Worm (Caenorhabditis elegans): Measurements from ENCODE around the gene C53A5.17.

DNA sequence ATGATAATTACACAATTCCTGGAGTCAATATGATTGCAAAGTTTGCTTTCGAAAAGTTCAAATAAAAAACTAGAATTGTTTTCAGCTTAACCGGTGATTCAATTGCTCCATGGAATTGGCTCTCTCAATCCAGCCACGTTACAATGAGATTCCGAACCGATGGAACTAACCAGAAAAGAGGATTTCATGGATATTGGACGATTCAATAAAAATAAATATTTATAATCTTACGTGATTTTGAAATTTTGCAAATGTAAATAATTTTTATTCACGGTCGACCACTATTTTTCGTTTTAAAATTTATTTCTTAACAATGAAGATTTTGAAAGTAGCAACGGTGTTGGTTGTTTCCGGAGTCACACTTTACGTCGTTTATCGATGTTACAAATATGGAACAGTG lies 38.9 kb downstream of the C53A5.17 start, which contains the start of gene R02D5.10:
- no peak for TF ChIP-seq elt-1 (tag; optimal IDR thresholded peaks at IDR 0.05; ENCODE audit: borderline replicate concordance, insufficient read depth)
- TF ChIP-seq blmp-1 (tag; optimal IDR thresholded peaks at IDR 0.05), result no peak
- no peak for TF ChIP-seq bed-3 (GFP tag; optimal IDR thresholded peaks at IDR 0.05)
- TF ChIP-seq nhr-237 (tag; optimal IDR thresholded peaks at IDR 0.05), result no peak
- TF ChIP-seq unc-39 (tag; optimal IDR thresholded peaks at IDR 0.05), result no peak
